Fruit fly (Drosophila melanogaster) whole organism, embryonic: ENCODE results near the gene Tbca.

Experiments used
- Antp ChIP-seq: fragments of 200-800 bp; sonication (Bioruptor generic); optimal IDR thresholded peaks from 3 replicates; lab custom pipeline; 2016; ENCODE audit warnings: missing biosample characterization, missing genetic modification characterization
- CG10366 ChIP-seq: fragments of 200-800 bp; sonication (Bioruptor generic); IDR thresholded peaks from 2 replicates; pipeline ENCODE4 v1.3.6; 2022; ENCODE audit warnings: missing biosample characterization, missing genetic modification characterization
- CG13123 ChIP-seq: fragments of 200-800 bp; sonication (Bioruptor generic); optimal IDR thresholded peaks from 2 replicates; lab custom pipeline; 2016; ENCODE audit warnings: missing biosample characterization, missing genetic modification characterization
- CG14710 ChIP-seq: fragments of 200-800 bp; sonication (Bioruptor generic); optimal IDR thresholded peaks from 3 replicates; lab custom pipeline; 2019; ENCODE audit warnings: missing biosample characterization, mild to moderate bottlenecking, missing genetic modification characterization, moderate library complexity
- CG15696 ChIP-seq: fragments of 200-800 bp; sonication (Bioruptor generic); optimal IDR thresholded peaks from 2 replicates; lab custom pipeline; 2019; ENCODE audit warnings: missing biosample characterization, mild to moderate bottlenecking, missing genetic modification characterization, moderate library complexity
- CG1647 ChIP-seq: fragments of 200-800 bp; sonication (Bioruptor generic); optimal IDR thresholded peaks from 3 replicates; lab custom pipeline; 2016; ENCODE audit warnings: missing biosample characterization, missing genetic modification characterization
- CG16813 ChIP-seq: fragments of 200-800 bp; sonication (Bioruptor generic); IDR thresholded peaks from 3 replicates; pipeline ENCODE4 v1.3.6; 2022; ENCODE audit warnings: missing biosample characterization, missing genetic modification characterization; ENCODE audit not compliant: partially characterized antibody
- CG16815 ChIP-seq: fragments of 200-800 bp; sonication (Bioruptor generic); optimal IDR thresholded peaks from 3 replicates; lab custom pipeline; 2017; ENCODE audit warnings: missing biosample characterization, mild to moderate bottlenecking, missing genetic modification characterization
- CG17361 ChIP-seq: fragments of 200-800 bp; sonication (Bioruptor generic); IDR thresholded peaks from 3 replicates; pipeline ENCODE4 v1.3.6; 2022; ENCODE audit warnings: missing biosample characterization, missing genetic modification characterization
- CG18619 ChIP-seq: fragments of 200-800 bp; sonication (Bioruptor generic); optimal IDR thresholded peaks from 3 replicates; lab custom pipeline; 2017; ENCODE audit warnings: missing biosample characterization, mild to moderate bottlenecking, missing genetic modification characterization
- CG2712 ChIP-seq: fragments of 200-800 bp; optimal IDR thresholded peaks from 3 replicates; lab custom pipeline; 2019; ENCODE audit warnings: missing biosample characterization, mild to moderate bottlenecking, missing genetic modification characterization, moderate library complexity
- CG31441 ChIP-seq: fragments of 200-800 bp; sonication (Bioruptor generic); IDR thresholded peaks from 2 replicates; pipeline ENCODE4 v1.3.6; 2022; ENCODE audit warnings: missing biosample characterization, missing genetic modification characterization
- CG33557 ChIP-seq: fragments of 200-800 bp; sonication (Bioruptor generic); optimal IDR thresholded peaks from 2 replicates; lab custom pipeline; 2019; ENCODE audit warnings: missing biosample characterization, mild to moderate bottlenecking, missing genetic modification characterization, moderate library complexity
- CG4404 ChIP-seq: fragments of 200-800 bp; sonication (Bioruptor generic); IDR thresholded peaks from 2 replicates; pipeline ENCODE4 v1.3.6; 2022; ENCODE audit warnings: missing biosample characterization, missing genetic modification characterization
- CG9609 ChIP-seq: fragments of 200-800 bp; sonication (Bioruptor generic); optimal IDR thresholded peaks from 3 replicates; lab custom pipeline; 2016; ENCODE audit warnings: missing biosample characterization, missing genetic modification characterization
- CG9727 ChIP-seq: fragments of 200-800 bp; sonication (Bioruptor generic); optimal IDR thresholded peaks from 3 replicates; lab custom pipeline; 2017; ENCODE audit warnings: missing biosample characterization, mild to moderate bottlenecking, missing genetic modification characterization
- Dbx ChIP-seq: fragments of 200-800 bp; sonication (Bioruptor generic); IDR thresholded peaks from 3 replicates; pipeline ENCODE4 v1.3.6; 2022; ENCODE audit warnings: missing biosample characterization, missing genetic modification characterization
- Drgx ChIP-seq: fragments of 200-800 bp; sonication (Bioruptor generic); IDR thresholded peaks from 2 replicates; pipeline ENCODE4 v1.3.6; 2022; ENCODE audit warnings: missing biosample characterization, missing genetic modification characterization
- Eip74EF ChIP-seq, 2 experiments: fragments of 200-800 bp in 1 of 2; fragments of >200 bp in 1 of 2; sonication (Bioruptor generic) in 1 of 2; optimal IDR thresholded peaks; 2 replicates each; lab custom pipeline; 2017 to 2019; ENCODE audit warnings: missing biosample characterization in 2 of 2, missing genetic modification characterization in 2 of 2, mild to moderate bottlenecking in 1 of 2, moderate library complexity in 1 of 2
- Max ChIP-seq: fragments of 200-800 bp; sonication (Bioruptor generic); optimal IDR thresholded peaks from 2 replicates; lab custom pipeline; 2016; ENCODE audit warnings: missing biosample characterization, mild to moderate bottlenecking, missing genetic modification characterization
- Med ChIP-seq: fragments of 200-800 bp; sonication (Bioruptor generic); peaks from one replicate; lab custom pipeline; 2016; ENCODE audit warnings: missing biosample characterization, missing genetic modification characterization, mild to moderate bottlenecking, inconsistent platforms, moderate library complexity
- TFAM ChIP-seq: fragments of 200-800 bp; sonication (Bioruptor generic); optimal IDR thresholded peaks from 2 replicates; lab custom pipeline; 2017; ENCODE audit warnings: missing biosample characterization, missing genetic modification characterization, inconsistent platforms
- Xrp1 ChIP-seq: fragments of 200-800 bp; sonication (Bioruptor generic); IDR thresholded peaks from 2 replicates; pipeline ENCODE4 v1.3.6; 2022; ENCODE audit warnings: missing biosample characterization, missing genetic modification characterization
- ara ChIP-seq: fragments of 200-800 bp; sonication (Bioruptor generic); IDR thresholded peaks from 2 replicates; pipeline ENCODE4 v1.3.6; 2022; ENCODE audit warnings: missing biosample characterization, missing genetic modification characterization
- bsh ChIP-seq, 2 experiments: fragments of 200-800 bp; sonication (Bioruptor generic); optimal IDR thresholded peaks; 2 replicates each; lab custom pipeline; 2017 to 2018; ENCODE audit warnings: mild to moderate bottlenecking in 2 of 2, missing biosample characterization in 2 of 2, missing genetic modification characterization in 2 of 2, moderate library complexity in 1 of 2
- corto ChIP-seq: fragments of 200-800 bp; sonication (Bioruptor generic); optimal IDR thresholded peaks from 2 replicates; lab custom pipeline; 2016; ENCODE audit warnings: missing biosample characterization, mild to moderate bottlenecking, missing genetic modification characterization, moderate library complexity
- dmrt11E ChIP-seq: fragments of 200-800 bp; sonication (Bioruptor generic); optimal IDR thresholded peaks from 3 replicates; lab custom pipeline; 2018; ENCODE audit warnings: missing biosample characterization, mild to moderate bottlenecking, missing genetic modification characterization, moderate library complexity
- gce ChIP-seq: fragments of 200-800 bp; sonication (Bioruptor generic); IDR thresholded peaks from 3 replicates; pipeline ENCODE4 v1.3.6; 2022; ENCODE audit warnings: missing biosample characterization, missing genetic modification characterization
- gem ChIP-seq: fragments of 200-800 bp; sonication (Bioruptor generic); optimal IDR thresholded peaks from 2 replicates; lab custom pipeline; 2019; ENCODE audit warnings: missing biosample characterization, mild to moderate bottlenecking, missing genetic modification characterization, moderate library complexity
- gfzf ChIP-seq: fragments of 200-800 bp; sonication (Bioruptor generic); optimal IDR thresholded peaks from 2 replicates; lab custom pipeline; 2016; ENCODE audit warnings: missing biosample characterization, mild to moderate bottlenecking, missing genetic modification characterization, moderate library complexity
- gt ChIP-seq: fragments of 200-800 bp; sonication (Bioruptor generic); IDR thresholded peaks from 2 replicates; pipeline ENCODE4 v1.3.6; 2022; ENCODE audit warnings: missing biosample characterization, missing genetic modification characterization
- hth ChIP-seq: fragments of >200 bp; optimal IDR thresholded peaks from 2 replicates; lab custom pipeline; 2017; ENCODE audit warnings: inconsistent platforms
- jing ChIP-seq: fragments of 200-800 bp; sonication (Bioruptor generic); optimal IDR thresholded peaks from 2 replicates; lab custom pipeline; 2018; ENCODE audit warnings: missing biosample characterization, mild to moderate bottlenecking, missing genetic modification characterization
- lola ChIP-seq, 3 experiments: fragments of >200 bp in 2 of 3; fragments of 200-800 bp in 1 of 3; sonication (Bioruptor generic) in 1 of 3; optimal IDR thresholded peaks; 2 replicates each; lab custom pipeline; 2017 to 2019; ENCODE audit warnings: missing biosample characterization in 3 of 3, missing genetic modification characterization in 3 of 3, mild to moderate bottlenecking in 1 of 3, moderate library complexity in 1 of 3
- luna ChIP-seq: fragments of 200-800 bp; sonication (Bioruptor generic); optimal IDR thresholded peaks from 2 replicates; lab custom pipeline; 2016; ENCODE audit warnings: missing biosample characterization, missing genetic modification characterization
- nom ChIP-seq: fragments of 200-800 bp; sonication (Bioruptor generic); optimal IDR thresholded peaks from 2 replicates; lab custom pipeline; 2017; ENCODE audit warnings: missing biosample characterization, missing genetic modification characterization, mild to moderate bottlenecking, moderate library complexity, missing genetic modification reagents
- pan ChIP-seq, 4 experiments: fragments of >200 bp in 3 of 4; fragments of 200-800 bp in 1 of 4; sonication (Bioruptor generic) in 1 of 4; optimal IDR thresholded peaks in 3 of 4; IDR thresholded peaks in 1 of 4; 2 replicates each; pipeline versions ENCODE4 v1.3.6 to Lab custom; 2017 to 2022; ENCODE audit warnings: missing biosample characterization in 2 of 4, missing genetic modification characterization in 2 of 4, mixed read lengths in 1 of 4
- phol ChIP-seq: fragments of 200-800 bp; sonication (Bioruptor generic); optimal IDR thresholded peaks from 3 replicates; lab custom pipeline; 2018; ENCODE audit warnings: missing biosample characterization, mild to moderate bottlenecking, missing genetic modification characterization, moderate library complexity
- prd ChIP-seq, 3 experiments: fragments of >200 bp in 2 of 3; fragments of 200-800 bp in 1 of 3; sonication (Bioruptor generic) in 1 of 3; optimal IDR thresholded peaks in 2 of 3; IDR thresholded peaks in 1 of 3; 2 replicates in 2 of 3; 3 replicates in 1 of 3; pipeline versions ENCODE4 v1.3.6 to Lab custom; 2017 to 2022; ENCODE audit warnings: missing biosample characterization in 1 of 3, missing genetic modification characterization in 1 of 3
- stc ChIP-seq: fragments of 200-800 bp; sonication (Bioruptor generic); IDR thresholded peaks from 2 replicates; pipeline ENCODE4 v1.3.6; 2022; ENCODE audit warnings: missing biosample characterization, missing genetic modification characterization
- stwl ChIP-seq: fragments of 200-800 bp; sonication (Bioruptor generic); optimal IDR thresholded peaks from 3 replicates; lab custom pipeline; 2018; ENCODE audit warnings: missing biosample characterization, mild to moderate bottlenecking, missing genetic modification characterization, moderate library complexity
- tll ChIP-seq, 2 experiments: fragments of 200-800 bp in 1 of 2; fragments of >200 bp in 1 of 2; sonication (Bioruptor generic) in 1 of 2; optimal IDR thresholded peaks; 2 replicates each; lab custom pipeline; 2017 to 2019; ENCODE audit warnings: missing biosample characterization in 2 of 2, missing genetic modification characterization in 2 of 2, mild to moderate bottlenecking in 1 of 2, moderate library complexity in 1 of 2
- wek ChIP-seq: fragments of 200-800 bp; sonication (Bioruptor generic); optimal IDR thresholded peaks from 3 replicates; lab custom pipeline; 2018; ENCODE audit warnings: missing biosample characterization, mild to moderate bottlenecking, missing genetic modification characterization, moderate library complexity
- zfh1 ChIP-seq: fragments of 200-800 bp; sonication (Bioruptor generic); IDR thresholded peaks from 3 replicates; pipeline ENCODE4 v1.3.6; 2022; ENCODE audit warnings: missing biosample characterization, missing genetic modification characterization

Tbca gene

DNA sequence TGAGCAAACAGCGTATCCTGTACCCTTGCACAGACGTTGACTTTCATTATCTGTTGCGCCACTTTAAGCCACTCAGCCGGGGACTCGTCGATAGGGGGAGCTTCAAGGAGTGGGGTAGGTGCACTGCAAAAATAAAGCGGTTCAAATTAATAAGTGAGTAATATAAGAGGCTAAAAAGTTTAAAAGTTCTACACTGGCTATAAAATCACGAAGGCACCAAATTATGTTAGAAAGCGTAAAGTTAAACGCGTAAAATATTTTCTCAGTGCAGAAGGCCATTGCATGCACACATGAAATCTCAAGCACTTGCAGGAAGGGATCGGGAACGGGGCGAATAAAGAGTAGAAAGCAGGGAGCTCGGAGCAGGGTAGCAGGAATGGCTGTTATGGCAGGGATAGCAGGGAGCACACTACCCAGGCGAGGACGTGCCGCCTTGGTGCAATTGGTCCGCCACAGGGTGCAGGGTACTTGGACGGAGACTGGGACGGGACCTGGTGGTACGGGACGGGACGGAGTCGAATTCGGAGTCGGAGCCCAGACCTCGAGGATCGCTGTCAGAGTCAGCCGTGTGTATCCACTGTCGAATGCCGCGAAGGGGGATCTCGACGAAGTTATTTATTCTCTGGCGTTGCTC is 45.0 kb upstream of the Tbca start (continued):
- TF ChIP-seq Eip74EF (GFP tag; optimal IDR thresholded peaks at IDR 0.05; lab: Kevin White, UChicago) (no peak), CG33557 (no peak), Xrp1 (peak; percentile 38; the same call in 1 of the 2 replicates), gce (GFP tag; lab: Robert Waterston, UW) (no peak), wek (GFP tag; lab: Kevin White, UChicago) (no peak), CG9609 (GFP tag; lab: Kevin White, UChicago) (peak; percentile 1), CG16815 (GFP tag; lab: Kevin White, UChicago) (peak; percentile 25), phol (tag; lab: Kevin White, UChicago) (peak; percentile 16), lola (GFP tag; optimal IDR thresholded peaks at IDR 0.05; lab: Kevin White, UChicago) (peak in 1 of 3 experiments; percentile 32), CG13123 (GFP tag; lab: Kevin White, UChicago) (no peak), CG31441 (GFP tag; lab: Robert Waterston, UW) (0 out of 2 replicates have a peak, but pooled peaks have one; percentile 11), CG15696 (tag; lab: Kevin White, UChicago) (peak; percentile 20), CG4404 (GFP tag; lab: Robert Waterston, UW) (peak; percentile 8; the same call in 1 of the 2 replicates), nom (GFP tag; lab: Kevin White, UChicago) (peak; percentile 79), CG14710 (tag; lab: Kevin White, UChicago) (peak; percentile 10), CG18619 (GFP tag; lab: Kevin White, UChicago) (no peak), corto (GFP tag; lab: Kevin White, UChicago) (peak; percentile 91), pan (optimal IDR thresholded peaks at IDR 0.05; lab: Kevin White, UChicago) (no peak), pan (GFP tag; optimal IDR thresholded peaks at IDR 0.05 in 1 of 2, IDR thresholded peaks at IDR 0.05 in 1 of 2) (no peak), gem (tag; lab: Kevin White, UChicago) (peak; percentile 30), bsh (GFP tag; optimal IDR thresholded peaks at IDR 0.05; lab: Kevin White, UChicago) (peak; percentile 7 to 49), tll (GFP tag; optimal IDR thresholded peaks at IDR 0.05; lab: Kevin White, UChicago) (no peak), gt (GFP tag; lab: Robert Waterston, UW) (no peak), stc (no peak), dmrt11E (peak; percentile 65), CG17361 (GFP tag; lab: Robert Waterston, UW) (0 out of 3 replicates have a peak, but pooled peaks have one; percentile 22), CG2712 (peak; percentile 35), prd (optimal IDR thresholded peaks at IDR 0.05; lab: Kevin White, UChicago) (no peak), prd (GFP tag; IDR thresholded peaks at IDR 0.05; lab: Robert Waterston, UW) (peak; percentile 23; the same call in 1 of the 3 replicates), Max (GFP tag; lab: Kevin White, UChicago) (no peak), gfzf (GFP tag; lab: Kevin White, UChicago) (no peak), CG9727 (GFP tag; lab: Kevin White, UChicago) (peak; percentile 37), zfh1 (GFP tag; lab: Robert Waterston, UW) (0 out of 3 replicates have a peak, but pooled peaks have one; percentile 29), Med (GFP tag; lab: Kevin White, UChicago) (peak; percentile 24), ara (GFP tag; lab: Robert Waterston, UW) (peak; percentile 55; the same call in 1 of the 2 replicates), TFAM (no peak), Antp (peak; percentile 0), hth (lab: Kevin White, UChicago) (no peak)

DNA sequence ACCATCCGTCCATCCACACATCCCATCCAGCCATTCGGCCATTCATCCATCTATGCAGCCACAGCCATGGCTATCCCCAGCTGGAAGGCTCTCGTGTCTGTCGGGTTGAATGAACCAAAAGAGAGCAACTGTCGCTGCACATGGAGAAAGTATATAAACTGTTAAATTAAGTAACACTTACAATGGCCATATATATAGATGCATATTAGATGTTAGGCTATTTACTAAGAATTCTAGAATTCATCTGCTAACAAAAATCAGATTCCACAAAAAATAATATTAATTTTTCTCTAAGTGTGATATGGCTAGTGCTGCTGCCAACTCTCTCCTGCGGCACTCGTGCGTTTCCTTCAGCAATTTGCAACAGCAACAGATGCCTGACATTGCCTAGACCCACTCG is 43.1 kb upstream of the Tbca start:
- TF ChIP-seq CG10366 (GFP tag; lab: Robert Waterston, UW) (no peak), tll (GFP tag; optimal IDR thresholded peaks at IDR 0.05; lab: Kevin White, UChicago) (no peak), dmrt11E (peak; percentile 41), prd (optimal IDR thresholded peaks at IDR 0.05; lab: Kevin White, UChicago) (no peak), prd (GFP tag; IDR thresholded peaks at IDR 0.05; lab: Robert Waterston, UW) (peak; percentile 19; the same call in 1 of the 3 replicates), jing (GFP tag; lab: Kevin White, UChicago) (no peak), CG1647 (GFP tag; lab: Kevin White, UChicago) (no peak), Xrp1 (peak; percentile 17; the same call in 1 of the 2 replicates), luna (GFP tag; lab: Kevin White, UChicago) (no peak), CG2712 (peak; percentile 3), Drgx (GFP tag; lab: Robert Waterston, UW) (peak; percentile 73), Dbx (no peak), stwl (tag; lab: Kevin White, UChicago) (no peak), Med (GFP tag; lab: Kevin White, UChicago) (peak; percentile 10), bsh (GFP tag; optimal IDR thresholded peaks at IDR 0.05; lab: Kevin White, UChicago) (peak in 1 of 2 experiments; percentile 68), CG16813 (GFP tag; lab: Robert Waterston, UW) (0 out of 3 replicates have a peak, but pooled peaks have one; percentile 2)
